Fruit fly (Drosophila melanogaster) whole organism, wandering third instar larva: Measurements from ENCODE around the gene kmr.

Experiments used
- Abd-B ChIP-seq: fragments of >200 bp; optimal IDR thresholded peaks from 2 replicates; lab custom pipeline; 2017; ENCODE audit warnings: missing biosample characterization, missing genetic modification characterization
- CG32264 ChIP-seq: fragments of 200-800 bp; sonication (Bioruptor generic); optimal IDR thresholded peaks from 2 replicates; lab custom pipeline; 2016; ENCODE audit warnings: missing biosample characterization, missing genetic modification characterization
- CG9705 ChIP-seq: fragments of 200-800 bp; sonication (Bioruptor generic); optimal IDR thresholded peaks from 2 replicates; lab custom pipeline; 2018; ENCODE audit warnings: missing biosample characterization, mild to moderate bottlenecking, missing genetic modification characterization
- CrebA ChIP-seq: fragments of 200-800 bp; sonication (Bioruptor generic); optimal IDR thresholded peaks from 2 replicates; lab custom pipeline; 2016; ENCODE audit warnings: missing biosample characterization, mild to moderate bottlenecking, missing genetic modification characterization, borderline replicate concordance
- Dfd ChIP-seq: fragments of >200 bp; optimal IDR thresholded peaks from 2 replicates; lab custom pipeline; 2017; ENCODE audit warnings: missing biosample characterization, missing genetic modification characterization
- Dif ChIP-seq: fragments of 200-275, 200-300 bp; sonication (Bioruptor generic); optimal IDR thresholded peaks from 2 replicates; lab custom pipeline; 2018; ENCODE audit warnings: missing biosample characterization, missing genetic modification characterization; ENCODE audit not compliant: partially characterized antibody
- GATAd ChIP-seq: sonication (Bioruptor generic); optimal IDR thresholded peaks from 2 replicates; lab custom pipeline; 2016; ENCODE audit warnings: missing biosample characterization, missing genetic modification characterization
- HLH106 ChIP-seq: fragments of 200-800 bp; optimal IDR thresholded peaks from 3 replicates; lab custom pipeline; 2019; ENCODE audit warnings: missing biosample characterization, mild to moderate bottlenecking, missing genetic modification characterization, moderate library complexity
- Hnf4 ChIP-seq: fragments of 200-800 bp; sonication (Bioruptor generic); optimal IDR thresholded peaks from 2 replicates; lab custom pipeline; 2016; ENCODE audit warnings: missing biosample characterization, mild to moderate bottlenecking, missing genetic modification characterization
- Hr78 ChIP-seq: fragments of >200 bp; optimal IDR thresholded peaks from 2 replicates; lab custom pipeline; 2017; ENCODE audit warnings: missing biosample characterization, missing genetic modification characterization
- Hr83 ChIP-seq: fragments of 200-300 bp; sonication (Bioruptor generic); optimal IDR thresholded peaks from 2 replicates; lab custom pipeline; 2016; ENCODE audit warnings: missing biosample characterization, mild to moderate bottlenecking, missing genetic modification characterization, moderate library complexity; ENCODE audit not compliant: poor library complexity, severe bottlenecking
- Jra ChIP-seq: sonication (Bioruptor generic); optimal IDR thresholded peaks from 2 replicates; lab custom pipeline; 2016; ENCODE audit warnings: missing biosample characterization, missing genetic modification characterization
- Mio ChIP-seq: sonication (Bioruptor generic); optimal IDR thresholded peaks from 2 replicates; lab custom pipeline; 2016; ENCODE audit warnings: missing biosample characterization, missing genetic modification characterization
- Myc ChIP-seq: fragments of >200 bp; optimal IDR thresholded peaks from 2 replicates; lab custom pipeline; 2017
- N ChIP-seq: fragments of >200 bp; optimal IDR thresholded peaks from 2 replicates; lab custom pipeline; 2018; ENCODE audit warnings: missing biosample characterization, missing external identifiers, missing genetic modification characterization
- OdsH ChIP-seq: fragments of 200-800 bp; sonication (Bioruptor generic); optimal IDR thresholded peaks from 2 replicates; lab custom pipeline; 2016; ENCODE audit warnings: missing biosample characterization, mild to moderate bottlenecking, missing genetic modification characterization
- Vsx2 ChIP-seq: fragments of 200-300, 225-300 bp; sonication (Bioruptor generic); optimal IDR thresholded peaks from 2 replicates; lab custom pipeline; 2018; ENCODE audit warnings: missing biosample characterization, missing genetic modification characterization; ENCODE audit not compliant: partially characterized antibody
- br ChIP-seq: fragments of 200-800 bp; sonication (Bioruptor generic); optimal IDR thresholded peaks from 2 replicates; lab custom pipeline; 2016; ENCODE audit warnings: missing biosample characterization, missing genetic modification characterization
- brk ChIP-seq: fragments of 200-800 bp; sonication (Bioruptor generic); optimal IDR thresholded peaks from 2 replicates; lab custom pipeline; 2016; ENCODE audit warnings: missing biosample characterization, mild to moderate bottlenecking, missing genetic modification characterization
- dl ChIP-seq, 2 experiments: fragments of 175-275, 200-275 bp in 1 of 2; fragments of 200-275 bp in 1 of 2; sonication (Bioruptor generic); optimal IDR thresholded peaks; lab custom pipeline; 2018; ENCODE audit warnings: mild to moderate bottlenecking in 2 of 2, missing biosample characterization in 2 of 2, missing genetic modification characterization in 2 of 2, moderate library complexity in 2 of 2; ENCODE audit not compliant: partially characterized antibody in 2 of 2, insufficient read depth in 1 of 2
- dmrt93B ChIP-seq: fragments of 200-800 bp; sonication (Bioruptor generic); optimal IDR thresholded peaks from 2 replicates; lab custom pipeline; 2018; ENCODE audit warnings: missing biosample characterization, mild to moderate bottlenecking, missing genetic modification characterization
- ey ChIP-seq: fragments of 200-800 bp; sonication (Bioruptor generic); optimal IDR thresholded peaks from 2 replicates; lab custom pipeline; 2016; ENCODE audit warnings: missing biosample characterization, missing genetic modification characterization
- foxo ChIP-seq, 2 experiments: fragments of 200-800 bp; sonication (Bioruptor generic); optimal IDR thresholded peaks; 2 replicates in 1 of 2; 3 replicates in 1 of 2; lab custom pipeline; 2016 to 2017; ENCODE audit warnings: missing biosample characterization in 2 of 2, missing genetic modification characterization in 2 of 2
- fru ChIP-seq: fragments of 200-800 bp; sonication (Bioruptor generic); optimal IDR thresholded peaks from 3 replicates; lab custom pipeline; 2016; ENCODE audit warnings: missing biosample characterization, mild to moderate bottlenecking, missing genetic modification characterization
- h ChIP-seq: fragments of 200-800 bp; sonication (Bioruptor generic); optimal IDR thresholded peaks from 3 replicates; lab custom pipeline; 2016; ENCODE audit warnings: missing biosample characterization, mild to moderate bottlenecking, missing genetic modification characterization
- jim ChIP-seq: fragments of 175-275, 200-325 bp; sonication (Bioruptor generic); optimal IDR thresholded peaks from 2 replicates; lab custom pipeline; 2016; ENCODE audit warnings: missing biosample characterization, mild to moderate bottlenecking, missing genetic modification characterization
- lola ChIP-seq: fragments of >200 bp; optimal IDR thresholded peaks from 2 replicates; lab custom pipeline; 2017; ENCODE audit warnings: missing biosample characterization, missing genetic modification characterization
- pan ChIP-seq: fragments of >200 bp; optimal IDR thresholded peaks from 2 replicates; lab custom pipeline; 2017
- psq ChIP-seq: fragments of 200-800 bp; sonication (Bioruptor generic); optimal IDR thresholded peaks from 3 replicates; lab custom pipeline; 2017; ENCODE audit warnings: missing biosample characterization, mild to moderate bottlenecking, missing genetic modification characterization, moderate library complexity
- rgr ChIP-seq: fragments of 200-800 bp; sonication (Bioruptor generic); optimal IDR thresholded peaks from 3 replicates; lab custom pipeline; 2016; ENCODE audit warnings: missing biosample characterization, mild to moderate bottlenecking, missing genetic modification characterization
- sage ChIP-seq: fragments of 200-800 bp; sonication (Bioruptor generic); optimal IDR thresholded peaks from 2 replicates; lab custom pipeline; 2016; ENCODE audit warnings: missing biosample characterization, mild to moderate bottlenecking, missing genetic modification characterization
- sv ChIP-seq: fragments of 200-800 bp; sonication (Bioruptor generic); optimal IDR thresholded peaks from 3 replicates; lab custom pipeline; 2016; ENCODE audit warnings: missing biosample characterization, missing genetic modification characterization
- tai ChIP-seq: sonication (Bioruptor generic); optimal IDR thresholded peaks from 2 replicates; lab custom pipeline; 2016; ENCODE audit warnings: missing biosample characterization, missing genetic modification characterization
- usp ChIP-seq: fragments of >200 bp; optimal IDR thresholded peaks from 2 replicates; lab custom pipeline; 2017; ENCODE audit warnings: missing biosample characterization, missing genetic modification characterization
- woc ChIP-seq: sonication (Bioruptor generic); optimal IDR thresholded peaks from 2 replicates; lab custom pipeline; 2016; ENCODE audit warnings: missing biosample characterization, mild to moderate bottlenecking, missing genetic modification characterization

Gene kmr

dm6 chr3R:13716827-13717226 is 1.8 kb downstream of the kmr start:
- TF ChIP-seq lola (GFP tag; lab: Kevin White, UChicago), result no peak
- TF ChIP-seq br, result peak; percentile 51
- peak; percentile 27 for TF ChIP-seq HLH106 (tag; lab: Kevin White, UChicago)
- TF ChIP-seq usp (GFP tag; lab: Kevin White, UChicago), result no peak
- TF ChIP-seq ey (GFP tag; lab: Kevin White, UChicago), result peak; percentile 33
- TF ChIP-seq fru (GFP tag; lab: Kevin White, UChicago), result peak; percentile 76
- TF ChIP-seq foxo (GFP tag; optimal IDR thresholded peaks at IDR 0.05; lab: Kevin White, UChicago), result peak in 1 of 2 experiments; percentile 54
- TF ChIP-seq psq (GFP tag; lab: Kevin White, UChicago), result no peak
- peak; percentile 26 for TF ChIP-seq CG32264 (GFP tag; lab: Kevin White, UChicago)
- peak; percentile 40 for TF ChIP-seq rgr
- peak; percentile 42 for TF ChIP-seq Hnf4 (GFP tag; lab: Kevin White, UChicago)
- no peak for TF ChIP-seq Hr78 (GFP tag; lab: Kevin White, UChicago)
- no peak for TF ChIP-seq Vsx2 (GFP tag; lab: Kevin White, UChicago)
- peak; percentile 12 for TF ChIP-seq OdsH (GFP tag; lab: Kevin White, UChicago)
- no peak for TF ChIP-seq GATAd
- no peak for TF ChIP-seq CG9705 (GFP tag; lab: Kevin White, UChicago)
- peak; percentile 36 for TF ChIP-seq h
- TF ChIP-seq woc (GFP tag; lab: Kevin White, UChicago), result peak; percentile 56

- TF ChIP-seq Myc (lab: Kevin White, UChicago), result no peak
- no peak for TF ChIP-seq h
- TF ChIP-seq psq (GFP tag; lab: Kevin White, UChicago), result no peak
- no peak for TF ChIP-seq dl (GFP tag; optimal IDR thresholded peaks at IDR 0.05; lab: Kevin White, UChicago; ENCODE audit: insufficient read depth in 1 of 2, partially characterized antibody in 2 of 2)
- no peak for TF ChIP-seq OdsH (GFP tag; lab: Kevin White, UChicago)
- no peak for TF ChIP-seq Mio (GFP tag; lab: Kevin White, UChicago)
- no peak for TF ChIP-seq sage (GFP tag; lab: Kevin White, UChicago)
- no peak for TF ChIP-seq tai
- TF ChIP-seq CrebA (GFP tag; lab: Kevin White, UChicago), result no peak
- TF ChIP-seq br, result no peak
- no peak for TF ChIP-seq Hr83
- no peak for TF ChIP-seq Jra (GFP tag; lab: Kevin White, UChicago)
- no peak for TF ChIP-seq Hnf4 (GFP tag; lab: Kevin White, UChicago)
- TF ChIP-seq lola (GFP tag; lab: Kevin White, UChicago), result no peak
- no peak for TF ChIP-seq ey (GFP tag; lab: Kevin White, UChicago)
- no peak for TF ChIP-seq rgr
- no peak for TF ChIP-seq Vsx2 (GFP tag; lab: Kevin White, UChicago)
- no peak for TF ChIP-seq Hr78 (GFP tag; lab: Kevin White, UChicago)
Observed at dm6 chr3R:13718076-13718475, 3.1 kb downstream of the kmr start, which contains the start of gene Ubc87F. TSS of gene Ubc87F (minus strand) at chr3R:13718176.

- TF ChIP-seq Mio (GFP tag; lab: Kevin White, UChicago), result no peak
- TF ChIP-seq pan, result no peak
- no peak for TF ChIP-seq brk (GFP tag; lab: Kevin White, UChicago)
- no peak for TF ChIP-seq Jra (GFP tag; lab: Kevin White, UChicago)
- TF ChIP-seq rgr, result no peak
- no peak for TF ChIP-seq fru (GFP tag; lab: Kevin White, UChicago)
- no peak for TF ChIP-seq woc (GFP tag; lab: Kevin White, UChicago)
- no peak for TF ChIP-seq sv (GFP tag; lab: Kevin White, UChicago)
- TF ChIP-seq foxo (GFP tag; optimal IDR thresholded peaks at IDR 0.05; lab: Kevin White, UChicago), result no peak
- TF ChIP-seq Vsx2 (GFP tag; lab: Kevin White, UChicago), result no peak
- no peak for TF ChIP-seq OdsH (GFP tag; lab: Kevin White, UChicago)
- TF ChIP-seq GATAd, result no peak
- TF ChIP-seq Myc (lab: Kevin White, UChicago), result no peak
- no peak for TF ChIP-seq jim (GFP tag; lab: Kevin White, UChicago)
- TF ChIP-seq N (GFP tag; lab: Kevin White, UChicago), result no peak
- TF ChIP-seq br, result no peak
Observed at dm6 chr3R:13719053-13719452, 4.0 kb downstream of the kmr start.

- TF ChIP-seq Dif (GFP tag; lab: Kevin White, UChicago) (no peak), Myc (lab: Kevin White, UChicago) (no peak), fru (GFP tag; lab: Kevin White, UChicago) (no peak), GATAd (no peak), dmrt93B (no peak), Jra (GFP tag; lab: Kevin White, UChicago) (no peak), CG32264 (GFP tag; lab: Kevin White, UChicago) (no peak), OdsH (GFP tag; lab: Kevin White, UChicago) (no peak), Abd-B (GFP tag; lab: Kevin White, UChicago) (no peak), lola (GFP tag; lab: Kevin White, UChicago) (no peak), pan (no peak), Mio (GFP tag; lab: Kevin White, UChicago) (no peak), sv (GFP tag; lab: Kevin White, UChicago) (no peak), Dfd (GFP tag; lab: Kevin White, UChicago) (no peak)
Observed at dm6 chr3R:13720798-13721197, 5.8 kb downstream of the kmr start.
